Fruit fly (Drosophila melanogaster): ENCODE results near the gene CNPYb.

CNPYb gene

dm6 chr3L:19075976-19076375 lies 20.0 kb downstream of the CNPYb start:
- TF ChIP-seq ttk (optimal IDR thresholded peaks at IDR 0.05) (no peak), psq (optimal IDR thresholded peaks at IDR 0.05) (no peak), Myc (optimal IDR thresholded peaks at IDR 0.05) (no peak), Sin3A (optimal IDR thresholded peaks at IDR 0.05) (no peak), h (optimal IDR thresholded peaks at IDR 0.05) (no peak), insv (optimal IDR thresholded peaks at IDR 0.05) (no peak)

DNA sequence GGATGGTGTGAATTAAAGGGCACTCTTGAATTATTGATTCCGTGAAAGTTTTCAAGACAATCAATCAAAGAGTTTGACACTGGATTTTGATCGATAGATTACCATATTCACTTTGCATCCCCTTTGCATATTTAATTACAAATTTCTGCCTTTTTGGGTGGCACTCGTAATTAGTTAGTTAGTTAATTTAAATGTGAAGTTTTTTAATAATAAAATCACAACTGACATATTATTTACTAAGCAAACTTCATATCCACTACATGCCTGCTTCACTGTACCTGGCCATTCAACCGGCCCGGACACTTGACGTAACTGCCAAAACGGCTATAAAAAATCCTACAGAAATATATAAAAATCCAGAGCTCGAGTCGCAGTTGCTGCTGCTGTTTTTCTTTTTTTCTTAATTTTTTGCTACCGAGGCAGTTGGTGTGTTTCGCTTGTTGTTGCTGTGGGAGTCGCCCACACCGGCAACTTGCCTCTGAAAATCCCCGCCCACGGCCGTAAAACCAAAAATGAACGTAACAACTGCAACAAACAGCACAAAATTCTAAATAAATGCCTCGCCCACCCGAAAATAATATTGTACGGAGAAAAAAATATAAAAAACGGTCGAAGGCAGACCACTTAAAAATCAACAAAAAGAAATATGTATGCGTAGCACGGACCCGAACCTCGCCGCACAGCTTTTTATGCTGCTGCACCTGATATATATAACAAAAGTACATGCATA lies 21.2 kb downstream of the CNPYb start:
- no peak for TF ChIP-seq ttk (optimal IDR thresholded peaks at IDR 0.05)

- no peak for TF ChIP-seq Sin3A (optimal IDR thresholded peaks at IDR 0.05)
- no peak for TF ChIP-seq h (optimal IDR thresholded peaks at IDR 0.05)
- TF ChIP-seq ttk (optimal IDR thresholded peaks at IDR 0.05), result no peak
- TF ChIP-seq insv (optimal IDR thresholded peaks at IDR 0.05), result no peak
These were observed 22.1 kb downstream of the CNPYb start for dm6 chr3L:19073909-19074239.

DNA sequence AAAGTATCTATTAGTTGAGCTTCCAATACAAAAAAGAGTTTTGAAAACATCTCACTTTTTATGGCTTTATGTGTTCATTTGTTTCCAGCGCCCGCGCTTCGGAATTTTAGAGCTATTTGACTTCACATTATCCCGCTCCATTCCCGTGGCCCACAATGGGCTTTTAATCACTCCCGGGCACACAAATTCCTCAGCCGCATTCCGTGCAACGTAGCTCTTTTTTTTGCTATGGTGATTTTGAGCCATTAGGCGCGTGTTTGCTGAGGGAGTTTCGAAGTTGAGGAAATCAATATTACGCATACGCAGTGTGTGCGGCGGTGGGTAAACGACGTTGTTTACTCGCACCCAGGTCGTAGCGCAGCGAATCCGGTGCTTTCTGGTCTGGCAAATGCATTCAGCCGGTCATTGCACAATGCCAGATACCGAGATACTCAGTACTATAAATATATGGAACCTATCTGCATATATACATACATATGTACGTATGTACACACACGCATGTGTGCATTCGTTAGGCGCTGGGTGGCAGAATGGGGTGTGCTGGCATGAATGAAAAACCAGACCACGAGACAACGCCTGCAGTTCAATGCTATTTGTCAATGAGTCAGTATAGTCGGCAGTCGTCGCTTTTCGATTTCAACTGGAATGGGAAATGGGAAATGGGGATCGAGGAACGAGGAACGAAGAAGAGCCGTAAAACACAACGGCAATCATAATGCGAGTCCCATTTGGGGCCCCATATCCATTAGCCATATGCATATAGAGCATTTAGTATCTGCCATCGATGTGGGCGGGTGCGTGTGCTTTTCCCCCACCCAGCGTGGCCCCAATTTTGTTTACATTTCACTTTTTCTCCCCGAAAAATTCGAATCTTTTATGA lies 22.7 kb downstream of the CNPYb start:
- no peak for TF ChIP-seq psq (optimal IDR thresholded peaks at IDR 0.05)
- TF ChIP-seq Sin3A (optimal IDR thresholded peaks at IDR 0.05), result no peak
- TF ChIP-seq insv (optimal IDR thresholded peaks at IDR 0.05), result no peak
- TF ChIP-seq h (optimal IDR thresholded peaks at IDR 0.05), result no peak
- TF ChIP-seq Myc (optimal IDR thresholded peaks at IDR 0.05), result no peak
- no peak for TF ChIP-seq ttk (optimal IDR thresholded peaks at IDR 0.05)

DNA sequence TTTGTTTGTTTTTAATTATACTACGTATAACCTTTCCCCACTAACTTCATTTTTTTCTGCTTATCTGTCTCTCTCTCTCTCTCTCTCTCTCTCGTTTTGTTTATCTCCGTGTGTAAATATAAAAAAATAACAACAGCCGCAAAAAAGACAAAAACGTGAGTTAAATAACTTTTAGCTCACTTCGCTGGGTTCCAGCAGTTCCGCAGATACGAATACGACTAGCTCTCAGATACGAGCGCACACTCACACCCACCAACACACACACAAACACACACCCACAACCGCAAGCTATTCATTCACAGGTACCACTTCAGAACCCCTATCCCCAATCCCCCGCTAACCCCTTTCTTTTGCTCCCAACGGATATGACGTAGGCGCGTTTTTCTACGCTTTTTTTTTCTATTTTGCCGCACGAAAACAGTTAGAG lies 23.8 kb downstream of the CNPYb start:
- no peak for TF ChIP-seq Sin3A (optimal IDR thresholded peaks at IDR 0.05)

DNA sequence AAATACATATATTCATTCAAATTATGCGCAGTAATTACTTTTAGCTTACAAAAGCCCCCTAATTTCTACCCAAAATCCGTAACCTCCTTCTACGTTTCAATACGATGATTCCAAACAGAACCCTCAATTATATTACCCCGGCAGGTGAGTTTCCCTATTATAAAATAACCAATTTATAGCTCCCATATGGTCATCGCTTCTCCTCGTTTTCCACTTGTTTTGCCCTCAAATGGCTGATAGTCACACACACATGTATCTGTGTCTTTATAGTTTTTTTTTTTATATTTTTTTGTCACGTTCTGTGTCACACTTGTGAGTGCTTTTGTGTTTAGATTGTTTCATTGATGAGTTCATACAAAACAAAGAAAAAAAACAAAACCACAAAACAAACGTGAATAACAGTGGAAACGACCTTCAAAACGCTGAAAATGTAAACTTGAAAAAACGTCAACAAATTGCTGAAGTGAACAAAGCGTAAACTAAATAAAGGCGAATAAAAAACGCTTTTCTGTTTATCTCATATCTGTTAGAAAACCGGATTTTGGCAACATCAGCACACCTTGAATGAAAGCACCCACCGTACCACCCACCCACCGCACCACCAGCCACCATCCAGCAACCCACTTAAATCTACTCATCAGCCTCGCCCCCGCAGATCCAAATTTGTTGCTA lies 24.7 kb downstream of the CNPYb start:
- TF ChIP-seq h (optimal IDR thresholded peaks at IDR 0.05) (no peak), ttk (optimal IDR thresholded peaks at IDR 0.05) (no peak), Myc (optimal IDR thresholded peaks at IDR 0.05) (no peak), Sin3A (optimal IDR thresholded peaks at IDR 0.05) (no peak), psq (optimal IDR thresholded peaks at IDR 0.05) (no peak), insv (optimal IDR thresholded peaks at IDR 0.05) (no peak)

- TF ChIP-seq ttk (optimal IDR thresholded peaks at IDR 0.05), result no peak
These were observed 32.6 kb downstream of the CNPYb start for dm6 chr3L:19063410-19063752.

- TF ChIP-seq Myc (optimal IDR thresholded peaks at IDR 0.05) (no peak), psq (optimal IDR thresholded peaks at IDR 0.05) (no peak), Sin3A (optimal IDR thresholded peaks at IDR 0.05) (no peak), ttk (optimal IDR thresholded peaks at IDR 0.05) (no peak), insv (optimal IDR thresholded peaks at IDR 0.05) (no peak), h (optimal IDR thresholded peaks at IDR 0.05) (no peak)
These were observed 33.3 kb downstream of the CNPYb start, which contains the start of the genes Ugt316A1 and Sfxn2 for dm6 chr3L:19062472-19063409. Ugt316A1 (minus strand) TSS chr3L:19062816. Sfxn2 (plus strand) TSS chr3L:19063165.

DNA sequence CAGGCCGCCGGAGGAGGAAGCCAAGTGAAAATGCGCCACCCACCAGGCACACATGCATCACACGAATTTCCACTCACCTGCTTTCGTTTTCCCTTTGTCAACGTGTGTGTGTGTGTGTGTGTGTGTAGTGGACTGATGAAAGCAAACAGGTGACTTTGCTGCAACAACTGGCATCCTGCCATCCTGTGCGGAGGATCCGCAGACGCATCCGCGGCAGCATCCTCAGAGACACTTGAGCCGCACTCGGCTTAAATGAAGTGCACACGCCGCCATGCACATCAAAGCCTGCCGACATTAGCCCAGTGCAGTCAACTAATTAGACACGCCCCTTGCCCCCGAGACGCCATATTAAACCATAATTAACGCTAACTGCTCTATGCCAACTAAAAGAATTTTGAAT lies 37.2 kb downstream of the CNPYb start:
- TF ChIP-seq insv (optimal IDR thresholded peaks at IDR 0.05) (no peak), psq (optimal IDR thresholded peaks at IDR 0.05) (no peak), Myc (optimal IDR thresholded peaks at IDR 0.05) (no peak), ttk (optimal IDR thresholded peaks at IDR 0.05) (no peak), h (optimal IDR thresholded peaks at IDR 0.05) (no peak), Sin3A (optimal IDR thresholded peaks at IDR 0.05) (no peak)

DNA sequence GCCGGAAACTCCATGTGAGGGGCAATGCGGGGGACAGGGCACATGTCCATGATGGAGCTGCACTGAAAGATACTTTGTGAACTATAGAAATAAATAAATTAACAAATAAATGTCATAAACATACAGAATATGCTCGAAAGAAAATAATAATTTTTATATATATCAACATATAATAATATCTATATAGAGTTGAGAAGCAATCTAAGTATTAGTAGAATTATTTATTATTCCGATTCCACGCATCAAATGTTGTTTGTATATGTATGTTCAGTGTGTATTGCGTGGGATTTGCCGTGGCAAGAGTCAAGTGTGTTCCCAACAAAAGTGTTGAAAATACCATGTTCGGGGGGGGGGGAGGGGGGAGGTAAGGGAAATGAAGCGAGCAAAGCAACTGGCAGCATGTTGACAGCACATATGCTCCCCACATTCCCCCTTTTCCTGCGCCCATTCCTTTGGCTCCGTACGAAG lies 39.1 kb downstream of the CNPYb start:
- TF ChIP-seq insv (optimal IDR thresholded peaks at IDR 0.05), result no peak
- TF ChIP-seq Myc (optimal IDR thresholded peaks at IDR 0.05), result no peak
- no peak for TF ChIP-seq psq (optimal IDR thresholded peaks at IDR 0.05)
- TF ChIP-seq Sin3A (optimal IDR thresholded peaks at IDR 0.05), result no peak
- TF ChIP-seq ttk (optimal IDR thresholded peaks at IDR 0.05), result no peak
- no peak for TF ChIP-seq h (optimal IDR thresholded peaks at IDR 0.05)

dm6 chr3L:19055064-19055463 lies 41.0 kb downstream of the CNPYb start:
- TF ChIP-seq ttk (optimal IDR thresholded peaks at IDR 0.05), result no peak
- no peak for TF ChIP-seq Sin3A (optimal IDR thresholded peaks at IDR 0.05)
- TF ChIP-seq h (optimal IDR thresholded peaks at IDR 0.05), result no peak
- no peak for TF ChIP-seq insv (optimal IDR thresholded peaks at IDR 0.05)
- TF ChIP-seq Myc (optimal IDR thresholded peaks at IDR 0.05), result no peak
- no peak for TF ChIP-seq psq (optimal IDR thresholded peaks at IDR 0.05)

DNA sequence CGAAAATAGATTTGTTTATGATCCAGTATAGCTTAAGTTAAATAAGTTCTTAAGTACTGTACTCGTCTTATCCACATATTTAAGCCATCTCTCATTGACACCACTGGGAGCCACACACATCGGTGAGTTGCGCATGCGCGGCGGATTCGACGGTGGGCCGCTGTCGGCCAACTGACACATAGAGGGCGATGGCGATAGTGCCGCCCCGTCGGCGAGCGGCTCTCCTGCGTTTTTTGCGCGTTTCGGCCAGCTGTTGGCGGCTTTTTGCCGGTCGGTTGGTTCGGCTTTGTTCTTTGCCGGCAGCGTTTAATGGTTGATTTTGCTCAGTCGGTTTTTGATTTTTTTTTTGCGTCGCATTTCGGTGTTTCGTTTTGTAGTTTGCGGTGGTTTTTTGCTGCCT lies 41.8 kb downstream of the CNPYb start:
- TF ChIP-seq h (optimal IDR thresholded peaks at IDR 0.05), result no peak
- no peak for TF ChIP-seq Sin3A (optimal IDR thresholded peaks at IDR 0.05)
- no peak for TF ChIP-seq insv (optimal IDR thresholded peaks at IDR 0.05)
- no peak for TF ChIP-seq Myc (optimal IDR thresholded peaks at IDR 0.05)
- TF ChIP-seq psq (optimal IDR thresholded peaks at IDR 0.05), result no peak
- no peak for TF ChIP-seq ttk (optimal IDR thresholded peaks at IDR 0.05)

All from Kc167 (cell line).